Worm (Caenorhabditis elegans) whole organism, mixed stage, embryonic: Measurements from ENCODE around the gene orc-4.

Experiments used
- M03D4.4 ChIP-seq: sonication (generic microtip); optimal IDR thresholded peaks from 2 replicates; lab custom pipeline; 2017; ENCODE audit warnings: mild to moderate bottlenecking, missing genetic modification characterization, missing compliant biosample characterization
- blmp-1 ChIP-seq: fragments of 150-350 bp; optimal IDR thresholded peaks from 2 replicates; lab custom pipeline; 2014; ENCODE audit warnings: missing biosample characterization, missing genetic modification characterization
- ceh-83 ChIP-seq: fragments of 200-800 bp; sonication (Bioruptor generic); optimal IDR thresholded peaks from 2 replicates; lab custom pipeline; 2018; ENCODE audit warnings: mild to moderate bottlenecking, missing genetic modification characterization, missing compliant biosample characterization
- cnd-1 ChIP-seq: fragments of 200-800 bp; sonication (Bioruptor generic); optimal IDR thresholded peaks from 2 replicates; lab custom pipeline; 2018; ENCODE audit warnings: mild to moderate bottlenecking, missing genetic modification characterization, missing compliant biosample characterization
- ham-2 ChIP-seq: fragments of 200-800 bp; sonication (Bioruptor generic); optimal IDR thresholded peaks from 2 replicates; lab custom pipeline; 2018; ENCODE audit warnings: mild to moderate bottlenecking, missing genetic modification characterization, missing compliant biosample characterization
- nhr-12 ChIP-seq: fragments of 150-350 bp; optimal IDR thresholded peaks from 2 replicates; lab custom pipeline; 2014; ENCODE audit warnings: missing biosample characterization, missing genetic modification characterization
- nhr-28 ChIP-seq: fragments of 150-350 bp; optimal IDR thresholded peaks from 2 replicates; lab custom pipeline; 2014; ENCODE audit warnings: missing biosample characterization, missing genetic modification characterization
- pha-4 ChIP-seq: fragments of 150-350 bp; optimal IDR thresholded peaks from 2 replicates; lab custom pipeline; 2018; ENCODE audit warnings: missing biosample characterization, missing genetic modification reagents, missing genetic modification characterization
- snpc-4 ChIP-seq: fragments of 150-350 bp; optimal IDR thresholded peaks from 2 replicates; lab custom pipeline; 2014; ENCODE audit warnings: missing biosample characterization, missing genetic modification characterization
- sptf-1 ChIP-seq: sonication (generic microtip); optimal IDR thresholded peaks from 2 replicates; lab custom pipeline; 2017; ENCODE audit warnings: mild to moderate bottlenecking, missing genetic modification characterization, moderate library complexity, missing compliant biosample characterization
- tbx-8 ChIP-seq: fragments of 200-800 bp; sonication (Bioruptor generic); optimal IDR thresholded peaks from 2 replicates; lab custom pipeline; 2018; ENCODE audit warnings: mild to moderate bottlenecking, missing genetic modification characterization, moderate library complexity, missing compliant biosample characterization
- unc-39 ChIP-seq: fragments of 150-350 bp; optimal IDR thresholded peaks from 2 replicates; lab custom pipeline; 2014; ENCODE audit warnings: missing biosample characterization, missing genetic modification characterization
- unc-62 ChIP-seq: fragments of 150-350 bp; optimal IDR thresholded peaks from 2 replicates; lab custom pipeline; 2014; ENCODE audit warnings: missing biosample characterization, missing genetic modification reagents, missing genetic modification characterization

DNA sequence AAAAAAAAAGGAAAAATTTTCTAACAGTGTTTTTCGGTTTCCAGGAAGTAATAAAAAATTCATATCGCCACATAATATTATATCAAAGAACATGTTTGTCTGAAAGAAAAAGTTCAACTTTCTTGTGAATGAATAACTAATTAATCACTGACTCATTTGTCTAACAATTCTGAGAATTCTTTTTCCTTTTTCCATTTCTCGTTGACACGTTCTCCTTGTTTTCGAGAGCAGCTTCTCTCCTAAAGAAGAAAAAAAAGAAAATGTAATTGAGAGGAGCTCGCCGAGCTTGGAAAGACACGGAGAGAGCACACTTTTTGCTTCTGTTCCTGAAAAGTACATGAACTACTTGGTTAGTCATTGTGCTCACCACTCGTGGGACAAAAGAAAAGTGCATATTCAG is 37.8 kb upstream of the orc-4 start:
- TF ChIP-seq unc-39 (tag; lab: Kevin White, UChicago) (no peak), ham-2 (GFP tag; lab: Kevin White, UChicago) (no peak), snpc-4 (tag; lab: Kevin White, UChicago) (no peak), pha-4 (tag; lab: Kevin White, UChicago) (no peak), unc-62 (no peak), cnd-1 (tag; lab: Kevin White, UChicago) (no peak), nhr-28 (tag; lab: Kevin White, UChicago) (no peak), blmp-1 (tag; lab: Kevin White, UChicago) (no peak), nhr-12 (no peak), ceh-83 (GFP tag; lab: Kevin White, UChicago) (no peak), tbx-8 (GFP tag; lab: Kevin White, UChicago) (no peak), M03D4.4 (tag; lab: Kevin White, UChicago) (no peak), sptf-1 (no peak)
